Fruit fly (Drosophila melanogaster) whole organism, embryonic: Measurements from ENCODE around the gene CG33331.

Source experiments
- B-H1 ChIP-seq: fragments of 200-800 bp; sonication (Bioruptor generic); IDR thresholded peaks from 3 replicates; pipeline ENCODE4 v1.3.6; 2022; ENCODE audit warnings: missing biosample characterization, missing genetic modification characterization
- C15 ChIP-seq: fragments of 200-800 bp; sonication (Bioruptor generic); IDR thresholded peaks from 3 replicates; pipeline ENCODE4 v1.3.6; 2022; ENCODE audit warnings: missing biosample characterization, missing genetic modification characterization
- CG10267 ChIP-seq: fragments of 200-800 bp; sonication (Bioruptor generic); optimal IDR thresholded peaks from 2 replicates; lab custom pipeline; 2018; ENCODE audit warnings: missing biosample characterization, mild to moderate bottlenecking, missing genetic modification characterization, moderate library complexity
- CG10366 ChIP-seq: fragments of 200-800 bp; sonication (Bioruptor generic); IDR thresholded peaks from 2 replicates; pipeline ENCODE4 v1.3.6; 2022; ENCODE audit warnings: missing biosample characterization, missing genetic modification characterization
- CG15011 ChIP-seq: fragments of 200-800 bp; sonication (Bioruptor generic); optimal IDR thresholded peaks from 3 replicates; lab custom pipeline; 2018; ENCODE audit warnings: missing biosample characterization, mild to moderate bottlenecking, missing genetic modification characterization
- CG17186 ChIP-seq: fragments of 200-800 bp; sonication (Bioruptor generic); optimal IDR thresholded peaks from 3 replicates; lab custom pipeline; 2017; ENCODE audit warnings: missing biosample characterization, missing genetic modification reagents, missing genetic modification characterization
- CG17328 ChIP-seq: fragments of 200-800 bp; sonication (Bioruptor generic); IDR thresholded peaks from 2 replicates; pipeline ENCODE4 v1.3.6; 2022; ENCODE audit warnings: missing biosample characterization, missing genetic modification characterization
- CG17802 ChIP-seq: fragments of 200-800 bp; sonication (Bioruptor generic); optimal IDR thresholded peaks from 2 replicates; lab custom pipeline; 2018; ENCODE audit warnings: missing biosample characterization, mild to moderate bottlenecking, missing genetic modification characterization, moderate library complexity
- CG17829 ChIP-seq: fragments of 200-800 bp; optimal IDR thresholded peaks from 2 replicates; lab custom pipeline; 2019; ENCODE audit warnings: missing biosample characterization, mild to moderate bottlenecking, missing genetic modification characterization, moderate library complexity
- CG30431 ChIP-seq: fragments of 200-800 bp; sonication (Bioruptor generic); optimal IDR thresholded peaks from 2 replicates; lab custom pipeline; 2017; ENCODE audit warnings: missing biosample characterization, missing genetic modification characterization
- CG31388 ChIP-seq: fragments of 200-800 bp; sonication (Bioruptor generic); optimal IDR thresholded peaks from 2 replicates; lab custom pipeline; 2016; ENCODE audit warnings: missing biosample characterization, missing genetic modification characterization
- CG33557 ChIP-seq: fragments of 200-800 bp; sonication (Bioruptor generic); optimal IDR thresholded peaks from 2 replicates; lab custom pipeline; 2019; ENCODE audit warnings: missing biosample characterization, mild to moderate bottlenecking, missing genetic modification characterization, moderate library complexity
- CG5953 ChIP-seq: fragments of 200-800 bp; sonication (Bioruptor generic); IDR thresholded peaks from 2 replicates; pipeline ENCODE4 v1.3.6; 2022; ENCODE audit warnings: missing biosample characterization, missing genetic modification characterization
- CG7372 ChIP-seq: fragments of 200-800 bp; sonication (Bioruptor generic); IDR thresholded peaks from 2 replicates; pipeline ENCODE4 v1.3.6; 2022; ENCODE audit warnings: missing biosample characterization, missing genetic modification characterization
- CG7963 ChIP-seq: fragments of 200-800 bp; sonication (Bioruptor generic); IDR thresholded peaks from 3 replicates; pipeline ENCODE4 v1.3.6; 2022; ENCODE audit warnings: missing biosample characterization, missing genetic modification characterization; ENCODE audit not compliant: partially characterized antibody
- E2f2 ChIP-seq: fragments of 200-800 bp; sonication (Bioruptor generic); IDR thresholded peaks from 2 replicates; pipeline ENCODE4 v1.3.6; 2022; ENCODE audit warnings: missing biosample characterization, missing genetic modification characterization
- Fer2 ChIP-seq: fragments of 200-800 bp; sonication (Bioruptor generic); optimal IDR thresholded peaks from 2 replicates; lab custom pipeline; 2018; ENCODE audit warnings: missing biosample characterization, mild to moderate bottlenecking, missing genetic modification characterization, moderate library complexity
- GATAe ChIP-seq: fragments of 200-800 bp; sonication (Bioruptor generic); conservative IDR thresholded peaks from 2 replicates; pipeline ENCODE4 v1.3.6; 2022; ENCODE audit warnings: missing biosample characterization, missing genetic modification characterization
- Hey ChIP-seq: fragments of 200-800 bp; sonication (Bioruptor generic); optimal IDR thresholded peaks from 3 replicates; lab custom pipeline; 2018; ENCODE audit warnings: missing biosample characterization, mild to moderate bottlenecking, missing genetic modification characterization
- Hr3 ChIP-seq: fragments of 200-800 bp; sonication (Bioruptor generic); optimal IDR thresholded peaks from 3 replicates; lab custom pipeline; 2016; ENCODE audit warnings: missing biosample characterization, missing genetic modification characterization
- MBD-R2 ChIP-seq: fragments of 200-800 bp; sonication (Bioruptor generic); IDR thresholded peaks from 2 replicates; pipeline ENCODE4 v1.3.6; 2022; ENCODE audit warnings: missing biosample characterization, missing genetic modification characterization
- Myb ChIP-seq: fragments of 200-800 bp; sonication (Bioruptor generic); optimal IDR thresholded peaks from 2 replicates; lab custom pipeline; 2016; ENCODE audit warnings: missing biosample characterization, missing genetic modification characterization
- NC2α ChIP-seq: fragments of 200-800 bp; sonication (Bioruptor generic); optimal IDR thresholded peaks from 2 replicates; lab custom pipeline; 2016; ENCODE audit warnings: missing biosample characterization, missing genetic modification characterization
- Sin3A ChIP-seq: fragments of >200 bp; optimal IDR thresholded peaks from 2 replicates; lab custom pipeline; 2018
- Sry-δ ChIP-seq: fragments of 200-800 bp; sonication (Bioruptor generic); optimal IDR thresholded peaks from 2 replicates; lab custom pipeline; 2016; ENCODE audit warnings: missing biosample characterization, missing genetic modification characterization
- br ChIP-seq: fragments of >200 bp; optimal IDR thresholded peaks from 2 replicates; lab custom pipeline; 2017
- cad ChIP-seq: fragments of >200 bp; optimal IDR thresholded peaks from 2 replicates; lab custom pipeline; 2017; ENCODE audit warnings: missing biosample characterization, missing genetic modification characterization
- caup ChIP-seq: fragments of 200-800 bp; sonication (Bioruptor generic); optimal IDR thresholded peaks from 3 replicates; lab custom pipeline; 2017; ENCODE audit warnings: missing biosample characterization, mild to moderate bottlenecking, missing genetic modification characterization, moderate library complexity; ENCODE audit not compliant: severe bottlenecking
- chn ChIP-seq: fragments of 200-800 bp; sonication (Bioruptor generic); optimal IDR thresholded peaks from 2 replicates; lab custom pipeline; 2016; ENCODE audit warnings: missing biosample characterization, missing genetic modification characterization
- fd64A ChIP-seq: fragments of 200-800 bp; sonication (Bioruptor generic); optimal IDR thresholded peaks from 3 replicates; lab custom pipeline; 2018; ENCODE audit warnings: missing biosample characterization, mild to moderate bottlenecking, missing genetic modification characterization
- gcm ChIP-seq: fragments of 200-800 bp; sonication (Bioruptor generic); optimal IDR thresholded peaks from 2 replicates; lab custom pipeline; 2019; ENCODE audit warnings: missing biosample characterization, mild to moderate bottlenecking, missing genetic modification characterization, moderate library complexity
- gsb ChIP-seq: fragments of 200-800 bp; sonication (Bioruptor generic); IDR thresholded peaks from 2 replicates; pipeline ENCODE4 v1.3.6; 2022; ENCODE audit warnings: missing biosample characterization, missing genetic modification characterization
- gsb-n ChIP-seq: fragments of 200-800 bp; sonication (Bioruptor generic); optimal IDR thresholded peaks from 3 replicates; lab custom pipeline; 2018; ENCODE audit warnings: missing biosample characterization, mild to moderate bottlenecking, missing genetic modification characterization
- jumu ChIP-seq: fragments of 200-800 bp; sonication (Bioruptor generic); optimal IDR thresholded peaks from 3 replicates; lab custom pipeline; 2016; ENCODE audit warnings: missing biosample characterization, missing genetic modification characterization
- luna ChIP-seq: fragments of 200-800 bp; sonication (Bioruptor generic); optimal IDR thresholded peaks from 2 replicates; lab custom pipeline; 2016; ENCODE audit warnings: missing biosample characterization, missing genetic modification characterization
- nmo ChIP-seq: fragments of 200-800 bp; sonication (Bioruptor generic); optimal IDR thresholded peaks from 2 replicates; lab custom pipeline; 2018; ENCODE audit warnings: missing biosample characterization, mild to moderate bottlenecking, missing genetic modification characterization, moderate library complexity
- pan ChIP-seq, 4 experiments: fragments of >200 bp in 3 of 4; fragments of 200-800 bp in 1 of 4; sonication (Bioruptor generic) in 1 of 4; optimal IDR thresholded peaks in 3 of 4; IDR thresholded peaks in 1 of 4; 2 replicates each; pipeline versions ENCODE4 v1.3.6 to Lab custom; 2017 to 2022; ENCODE audit warnings: missing biosample characterization in 2 of 4, missing genetic modification characterization in 2 of 4, mixed read lengths in 1 of 4
- phol ChIP-seq: fragments of 200-800 bp; sonication (Bioruptor generic); optimal IDR thresholded peaks from 3 replicates; lab custom pipeline; 2018; ENCODE audit warnings: missing biosample characterization, mild to moderate bottlenecking, missing genetic modification characterization, moderate library complexity
- psq ChIP-seq: fragments of 200-800 bp; sonication (Bioruptor generic); optimal IDR thresholded peaks from 2 replicates; lab custom pipeline; 2017; ENCODE audit warnings: missing biosample characterization, missing genetic modification characterization
- salm ChIP-seq: fragments of 200-800 bp; sonication (Bioruptor generic); optimal IDR thresholded peaks from 2 replicates; lab custom pipeline; 2018; ENCODE audit warnings: missing biosample characterization, mild to moderate bottlenecking, missing genetic modification characterization
- schlank ChIP-seq: fragments of 200-800 bp; sonication (Bioruptor generic); optimal IDR thresholded peaks from 2 replicates; lab custom pipeline; 2018; ENCODE audit warnings: missing biosample characterization, mild to moderate bottlenecking, missing genetic modification characterization
- slbo ChIP-seq: fragments of 200-800 bp; sonication (Bioruptor generic); IDR thresholded peaks from 2 replicates; pipeline ENCODE4 v1.3.6; 2022; ENCODE audit warnings: missing biosample characterization, missing genetic modification characterization
- sna ChIP-seq: fragments of 200-800 bp; sonication (Bioruptor generic); IDR thresholded peaks from 2 replicates; pipeline ENCODE4 v1.3.6; 2022; ENCODE audit warnings: missing biosample characterization, missing genetic modification characterization; ENCODE audit not compliant: partially characterized antibody
- sob ChIP-seq: fragments of 200-800 bp; sonication (Bioruptor generic); IDR thresholded peaks from 2 replicates; pipeline ENCODE4 v1.3.6; 2022; ENCODE audit warnings: missing biosample characterization, missing genetic modification characterization
- stc ChIP-seq: fragments of 200-800 bp; sonication (Bioruptor generic); IDR thresholded peaks from 2 replicates; pipeline ENCODE4 v1.3.6; 2022; ENCODE audit warnings: missing biosample characterization, missing genetic modification characterization
- trem ChIP-seq: fragments of 200-800 bp; optimal IDR thresholded peaks from 3 replicates; lab custom pipeline; 2019; ENCODE audit warnings: missing biosample characterization, mild to moderate bottlenecking, missing genetic modification characterization, moderate library complexity
- trh ChIP-seq: fragments of 200-800 bp; sonication (Bioruptor generic); optimal IDR thresholded peaks from 2 replicates; lab custom pipeline; 2016; ENCODE audit warnings: missing biosample characterization, missing genetic modification characterization
- vnd ChIP-seq: fragments of 200-800 bp; sonication (Bioruptor generic); IDR thresholded peaks from 3 replicates; pipeline ENCODE4 v1.3.6; 2022; ENCODE audit warnings: missing biosample characterization, missing genetic modification characterization; ENCODE audit not compliant: partially characterized antibody
- zf30C ChIP-seq: fragments of 200-800 bp; sonication (Bioruptor generic); optimal IDR thresholded peaks from 3 replicates; lab custom pipeline; 2018; ENCODE audit warnings: missing biosample characterization, mild to moderate bottlenecking, missing genetic modification characterization

The CG33331 gene

dm6 chr3R:14893791-14894782 lies 7.8 kb downstream of the CG33331 start, which contains the start of gene Dph2 (continued):
- TF ChIP-seq CG7963 (GFP tag; lab: Robert Waterston, UW), result no peak
- TF ChIP-seq jumu (GFP tag; lab: Kevin White, UChicago), result peak; percentile 38
- TF ChIP-seq luna, result no peak
- peak; percentile 73 for TF ChIP-seq CG5953
- peak; percentile 89 for TF ChIP-seq CG17328 (GFP tag; lab: Robert Waterston, UW)
- peak; percentile 71 for TF ChIP-seq gsb (GFP tag; lab: Robert Waterston, UW)
- TF ChIP-seq Sin3A (lab: Kevin White, UChicago), result peak; percentile 53
- TF ChIP-seq phol (tag; lab: Kevin White, UChicago), result peak; percentile 83
- TF ChIP-seq nmo (GFP tag; lab: Kevin White, UChicago), result peak; percentile 83
- peak; percentile 67 for TF ChIP-seq MBD-R2 (GFP tag; lab: Robert Waterston, UW)
- TF ChIP-seq CG31388 (GFP tag; lab: Kevin White, UChicago), result no peak
- TF ChIP-seq Hey (tag; lab: Kevin White, UChicago), result no peak
- TF ChIP-seq chn (GFP tag; lab: Kevin White, UChicago), result peak; percentile 9
- no peak for TF ChIP-seq NC2α (GFP tag; lab: Kevin White, UChicago)
- TF ChIP-seq CG7372, result peak; percentile 77
- TF ChIP-seq Hr3 (GFP tag; lab: Kevin White, UChicago), result peak; percentile 84
- TF ChIP-seq GATAe (GFP tag; lab: Robert Waterston, UW), result 0 out of 2 replicates have a peak, but pooled peaks have one; percentile 19
- TF ChIP-seq CG10366, result peak; percentile 84
- TF ChIP-seq schlank (tag; lab: Kevin White, UChicago), result no peak
- peak; percentile 74 for TF ChIP-seq gsb-n (tag; lab: Kevin White, UChicago)
- no peak for TF ChIP-seq pan (optimal IDR thresholded peaks at IDR 0.05; lab: Kevin White, UChicago)
- peak in 1 of 2 experiments; percentile 86 for TF ChIP-seq pan (GFP tag; optimal IDR thresholded peaks at IDR 0.05 in 1 of 2, IDR thresholded peaks at IDR 0.05 in 1 of 2)
- TF ChIP-seq sob, result peak; percentile 79
- TF ChIP-seq vnd (GFP tag; lab: Robert Waterston, UW), result no peak
- peak; percentile 55 for TF ChIP-seq CG33557 (GFP tag; lab: Kevin White, UChicago)
- peak; percentile 79; the same call in 2 of the 3 replicates for TF ChIP-seq C15 (GFP tag; lab: Robert Waterston, UW)
- peak; percentile 41 for TF ChIP-seq salm
- TF ChIP-seq zf30C (GFP tag; lab: Kevin White, UChicago), result peak; percentile 48
- peak; percentile 95 for TF ChIP-seq Myb
- TF ChIP-seq sna (GFP tag; lab: Robert Waterston, UW), result no peak
- TF ChIP-seq CG10267 (tag; lab: Kevin White, UChicago), result peak; percentile 83
- peak; percentile 66 for TF ChIP-seq Fer2 (tag; lab: Kevin White, UChicago)
- peak; percentile 77 for TF ChIP-seq stc (GFP tag; lab: Robert Waterston, UW)
- TF ChIP-seq slbo (GFP tag; lab: Robert Waterston, UW), result peak; percentile 93
- TF ChIP-seq CG17186, result peak; percentile 62
- TF ChIP-seq psq (GFP tag; lab: Kevin White, UChicago), result no peak
- TF ChIP-seq cad (GFP tag; lab: Kevin White, UChicago), result peak; percentile 4
- TF ChIP-seq caup (GFP tag; lab: Kevin White, UChicago), result peak; percentile 32
- TF ChIP-seq CG15011, result no peak
- TF ChIP-seq Sry-δ (GFP tag; lab: Kevin White, UChicago), result peak; percentile 59
- peak; percentile 56 for TF ChIP-seq trem (tag; lab: Kevin White, UChicago)
- TF ChIP-seq CG17829 (tag; lab: Kevin White, UChicago), result peak; percentile 86
- TF ChIP-seq CG17802 (tag; lab: Kevin White, UChicago), result peak; percentile 56
- TF ChIP-seq trh (GFP tag; lab: Kevin White, UChicago), result no peak
- TF ChIP-seq gcm (GFP tag; lab: Kevin White, UChicago), result peak; percentile 83
- peak; percentile 67 for TF ChIP-seq B-H1 (GFP tag; lab: Robert Waterston, UW)
- TF ChIP-seq br (lab: Kevin White, UChicago), result no peak
- TF ChIP-seq E2f2 (GFP tag; lab: Robert Waterston, UW), result peak; percentile 84
- no peak for TF ChIP-seq CG30431 (GFP tag; lab: Kevin White, UChicago)
- no peak for TF ChIP-seq fd64A (GFP tag; lab: Kevin White, UChicago)
